Worm (Caenorhabditis elegans): ENCODE data around the gene F16F9.3.

ce11 chrX:8432361-8432760 is 25.1 kb upstream of the F16F9.3 start, which contains the start of gene kin-9:
- TF ChIP-seq F16B12.6 (tag; optimal IDR thresholded peaks at IDR 0.05) (no peak), ztf-11 (tag; optimal IDR thresholded peaks at IDR 0.05) (no peak), irx-1 (tag; optimal IDR thresholded peaks at IDR 0.05) (no peak), snpc-4 (tag; optimal IDR thresholded peaks at IDR 0.05) (no peak), unc-86 (tag; optimal IDR thresholded peaks at IDR 0.05) (no peak), nhr-11 (tag; optimal IDR thresholded peaks at IDR 0.05) (no peak), pqm-1 (tag; optimal IDR thresholded peaks at IDR 0.05) (no peak), mdl-1 (tag; optimal IDR thresholded peaks at IDR 0.05) (no peak), fos-1 (tag; optimal IDR thresholded peaks at IDR 0.05) (no peak), aly-2 (tag; optimal IDR thresholded peaks at IDR 0.05) (no peak), ceh-82 (tag; optimal IDR thresholded peaks at IDR 0.05) (no peak), unc-62 (GFP tag; optimal IDR thresholded peaks at IDR 0.05) (no peak), unc-30 (tag; optimal IDR thresholded peaks at IDR 0.05) (no peak), ceh-90 (tag; optimal IDR thresholded peaks at IDR 0.05) (no peak)

All from whole organism, L1 larva.